Fruit fly (Drosophila melanogaster) whole organism, embryonic: ENCODE measurements around the gene CG34001.
A peak's percentile ranks its signal among the peaks of the same experiment; 100 is the strongest.

Experiments used
- Asciz ChIP-seq: fragments of 200-800 bp; sonication (Bioruptor generic); optimal IDR thresholded peaks from 2 replicates; lab custom pipeline; 2017; ENCODE audit warnings: missing biosample characterization, mild to moderate bottlenecking, missing genetic modification characterization, missing genetic modification reagents
- Bdp1 ChIP-seq: fragments of 200-800 bp; sonication (Bioruptor generic); optimal IDR thresholded peaks from 3 replicates; lab custom pipeline; 2016; ENCODE audit warnings: missing biosample characterization, missing genetic modification characterization
- Bgb ChIP-seq: fragments of 200-800 bp; sonication (Bioruptor generic); IDR thresholded peaks from 2 replicates; pipeline ENCODE4 v1.3.6; 2022; ENCODE audit warnings: missing biosample characterization, missing genetic modification characterization; ENCODE audit not compliant: partially characterized antibody
- CG10654 ChIP-seq: fragments of 200-800 bp; sonication (Bioruptor generic); optimal IDR thresholded peaks from 2 replicates; lab custom pipeline; 2016; ENCODE audit warnings: missing biosample characterization, missing genetic modification characterization
- CG12942 ChIP-seq: fragments of 200-800 bp; sonication (Bioruptor generic); optimal IDR thresholded peaks from 3 replicates; lab custom pipeline; 2016; ENCODE audit warnings: missing biosample characterization, missing genetic modification characterization
- CG14710 ChIP-seq: fragments of 200-800 bp; sonication (Bioruptor generic); optimal IDR thresholded peaks from 3 replicates; lab custom pipeline; 2019; ENCODE audit warnings: missing biosample characterization, mild to moderate bottlenecking, missing genetic modification characterization, moderate library complexity
- CG15479 ChIP-seq: fragments of 200-800 bp; sonication (Bioruptor generic); optimal IDR thresholded peaks from 3 replicates; lab custom pipeline; 2019; ENCODE audit warnings: missing biosample characterization, mild to moderate bottlenecking, missing genetic modification characterization, moderate library complexity
- CG16779 ChIP-seq: fragments of 200-800 bp; sonication (Bioruptor generic); IDR thresholded peaks from 2 replicates; pipeline ENCODE4 v1.3.6; 2022; ENCODE audit warnings: missing biosample characterization, missing genetic modification characterization
- CG17568 ChIP-seq: fragments of 200-800 bp; sonication (Bioruptor generic); optimal IDR thresholded peaks from 2 replicates; lab custom pipeline; 2018; ENCODE audit warnings: missing biosample characterization, mild to moderate bottlenecking, missing genetic modification characterization, moderate library complexity
- CG18619 ChIP-seq: fragments of 200-800 bp; sonication (Bioruptor generic); optimal IDR thresholded peaks from 3 replicates; lab custom pipeline; 2017; ENCODE audit warnings: missing biosample characterization, mild to moderate bottlenecking, missing genetic modification characterization
- CG2889 ChIP-seq: fragments of 200-800 bp; sonication (Bioruptor generic); IDR thresholded peaks from 3 replicates; pipeline ENCODE4 v1.3.6; 2022; ENCODE audit warnings: missing biosample characterization, missing genetic modification characterization
- CG3065 ChIP-seq: fragments of 200-800 bp; sonication (Bioruptor generic); optimal IDR thresholded peaks from 2 replicates; lab custom pipeline; 2016; ENCODE audit warnings: missing biosample characterization, missing genetic modification characterization
- CG31441 ChIP-seq: fragments of 200-800 bp; sonication (Bioruptor generic); IDR thresholded peaks from 2 replicates; pipeline ENCODE4 v1.3.6; 2022; ENCODE audit warnings: missing biosample characterization, missing genetic modification characterization
- CG4360 ChIP-seq: fragments of 200-800 bp; sonication (Bioruptor generic); IDR thresholded peaks from 2 replicates; pipeline ENCODE4 v1.3.6; 2022; ENCODE audit warnings: missing biosample characterization, missing genetic modification characterization
- CG43689 ChIP-seq: fragments of 200-800 bp; sonication (Bioruptor generic); IDR thresholded peaks from 2 replicates; pipeline ENCODE4 v1.3.6; 2022; ENCODE audit warnings: missing biosample characterization, missing genetic modification characterization
- CG4820 ChIP-seq: fragments of 200-800 bp; sonication (Bioruptor generic); optimal IDR thresholded peaks from 3 replicates; lab custom pipeline; 2016; ENCODE audit warnings: missing biosample characterization, missing genetic modification characterization
- CG6175 ChIP-seq: fragments of 200-800 bp; sonication (Bioruptor generic); IDR thresholded peaks from 3 replicates; pipeline ENCODE4 v1.3.6; 2022; ENCODE audit warnings: missing biosample characterization, missing genetic modification characterization
- CG6654 ChIP-seq: fragments of 200-800 bp; sonication (Bioruptor generic); optimal IDR thresholded peaks from 2 replicates; lab custom pipeline; 2017; ENCODE audit warnings: missing biosample characterization, mild to moderate bottlenecking, missing genetic modification characterization
- CG6813 ChIP-seq: fragments of 200-800 bp; sonication (Bioruptor generic); optimal IDR thresholded peaks from 2 replicates; lab custom pipeline; 2017; ENCODE audit warnings: missing biosample characterization, missing genetic modification characterization, mild to moderate bottlenecking, moderate library complexity, missing genetic modification reagents
- CG8478 ChIP-seq: fragments of >200 bp; optimal IDR thresholded peaks from 2 replicates; lab custom pipeline; 2018
- CG9609 ChIP-seq: fragments of 200-800 bp; sonication (Bioruptor generic); optimal IDR thresholded peaks from 3 replicates; lab custom pipeline; 2016; ENCODE audit warnings: missing biosample characterization, missing genetic modification characterization
- CHES-1-like ChIP-seq: fragments of 200-800 bp; sonication (Bioruptor generic); optimal IDR thresholded peaks from 2 replicates; lab custom pipeline; 2016; ENCODE audit warnings: missing biosample characterization, missing genetic modification characterization
- D19A ChIP-seq: fragments of 200-800 bp; optimal IDR thresholded peaks from 3 replicates; lab custom pipeline; 2019; ENCODE audit warnings: missing biosample characterization, mild to moderate bottlenecking, missing genetic modification characterization, moderate library complexity
- Elba2 ChIP-seq: fragments of 200-800 bp; sonication (Bioruptor generic); optimal IDR thresholded peaks from 3 replicates; lab custom pipeline; 2016; ENCODE audit warnings: missing biosample characterization, missing genetic modification characterization
- HLH54F ChIP-seq: fragments of 200-800 bp; sonication (Bioruptor generic); optimal IDR thresholded peaks from 3 replicates; lab custom pipeline; 2016; ENCODE audit warnings: missing biosample characterization, missing genetic modification characterization
- HLHmδ ChIP-seq: fragments of 200-800 bp; sonication (Bioruptor generic); optimal IDR thresholded peaks from 2 replicates; lab custom pipeline; 2018; ENCODE audit warnings: missing biosample characterization, mild to moderate bottlenecking, missing genetic modification characterization, moderate library complexity
- Hand ChIP-seq: fragments of 200-800 bp; sonication (Bioruptor generic); optimal IDR thresholded peaks from 2 replicates; lab custom pipeline; 2017; ENCODE audit warnings: mild to moderate bottlenecking, missing biosample characterization, missing genetic modification reagents, missing genetic modification characterization
- Kr ChIP-seq: fragments of 200-800 bp; sonication (Bioruptor generic); optimal IDR thresholded peaks from 2 replicates; lab custom pipeline; 2017; ENCODE audit warnings: missing biosample characterization, mild to moderate bottlenecking, missing genetic modification characterization
- Lpt ChIP-seq: fragments of >200 bp; optimal IDR thresholded peaks from 2 replicates; lab custom pipeline; 2018; ENCODE audit warnings: missing biosample characterization, missing genetic modification characterization
- Mrtf ChIP-seq: fragments of 200-800 bp; sonication (Bioruptor generic); IDR thresholded peaks from 3 replicates; pipeline ENCODE4 v1.3.6; 2022; ENCODE audit warnings: missing biosample characterization, missing genetic modification characterization
- NC2α ChIP-seq: fragments of 200-800 bp; sonication (Bioruptor generic); optimal IDR thresholded peaks from 2 replicates; lab custom pipeline; 2016; ENCODE audit warnings: missing biosample characterization, missing genetic modification characterization
- Oli ChIP-seq: fragments of 200-800 bp; sonication (Bioruptor generic); optimal IDR thresholded peaks from 2 replicates; lab custom pipeline; 2018; ENCODE audit warnings: missing biosample characterization, mild to moderate bottlenecking, missing genetic modification characterization, moderate library complexity
- Ssrp ChIP-seq: fragments of 200-800 bp; sonication (Bioruptor generic); optimal IDR thresholded peaks from 2 replicates; lab custom pipeline; 2018; ENCODE audit warnings: missing biosample characterization, mild to moderate bottlenecking, missing genetic modification characterization, moderate library complexity
- Stat92E ChIP-seq, 3 experiments: fragments of >200 bp in 2 of 3; fragments of 200-800 bp in 1 of 3; sonication (Bioruptor generic) in 1 of 3; optimal IDR thresholded peaks; 2 replicates each; lab custom pipeline; 2017 to 2019; ENCODE audit warnings: missing biosample characterization in 3 of 3, missing genetic modification characterization in 3 of 3, mild to moderate bottlenecking in 1 of 3, moderate library complexity in 1 of 3
- Tbp ChIP-seq: fragments of >200 bp; optimal IDR thresholded peaks from 2 replicates; lab custom pipeline; 2018; ENCODE audit warnings: missing biosample characterization, missing genetic modification characterization
- Xbp1 ChIP-seq: fragments of 200-800 bp; sonication (Bioruptor generic); optimal IDR thresholded peaks from 3 replicates; lab custom pipeline; 2016; ENCODE audit warnings: missing biosample characterization, mild to moderate bottlenecking, missing genetic modification characterization
- bowl ChIP-seq: fragments of 200-800 bp; sonication (Bioruptor generic); IDR thresholded peaks from 2 replicates; pipeline ENCODE4 v1.3.6; 2022; ENCODE audit warnings: missing biosample characterization, missing genetic modification characterization
- chif ChIP-seq, 2 experiments: fragments of 200-800 bp; sonication (Bioruptor generic); optimal IDR thresholded peaks; 3 replicates each; lab custom pipeline; 2016; ENCODE audit warnings: missing biosample characterization in 2 of 2, missing genetic modification characterization in 2 of 2
- corto ChIP-seq: fragments of 200-800 bp; sonication (Bioruptor generic); optimal IDR thresholded peaks from 2 replicates; lab custom pipeline; 2016; ENCODE audit warnings: missing biosample characterization, mild to moderate bottlenecking, missing genetic modification characterization, moderate library complexity
- crol ChIP-seq: fragments of 200-800 bp; sonication (Bioruptor generic); IDR thresholded peaks from 2 replicates; pipeline ENCODE4 v1.3.6; 2022; ENCODE audit warnings: missing biosample characterization, missing genetic modification characterization
- luna ChIP-seq: fragments of 200-800 bp; sonication (Bioruptor generic); optimal IDR thresholded peaks from 2 replicates; lab custom pipeline; 2016; ENCODE audit warnings: missing biosample characterization, missing genetic modification characterization
- odd ChIP-seq: fragments of 200-800 bp; sonication (Bioruptor generic); optimal IDR thresholded peaks from 2 replicates; lab custom pipeline; 2017; ENCODE audit warnings: missing biosample characterization, mild to moderate bottlenecking, missing genetic modification characterization
- pan ChIP-seq, 4 experiments: fragments of >200 bp in 3 of 4; fragments of 200-800 bp in 1 of 4; sonication (Bioruptor generic) in 1 of 4; optimal IDR thresholded peaks in 3 of 4; IDR thresholded peaks in 1 of 4; 2 replicates each; pipeline versions ENCODE4 v1.3.6 to Lab custom; 2017 to 2022; ENCODE audit warnings: missing biosample characterization in 2 of 4, missing genetic modification characterization in 2 of 4, mixed read lengths in 1 of 4
- peb ChIP-seq: fragments of 200-800 bp; sonication (Bioruptor generic); IDR thresholded peaks from 2 replicates; pipeline ENCODE4 v1.3.6; 2022; ENCODE audit warnings: missing biosample characterization, missing genetic modification characterization
- pfk ChIP-seq: fragments of 200-800 bp; sonication (Bioruptor generic); optimal IDR thresholded peaks from 2 replicates; lab custom pipeline; 2018; ENCODE audit warnings: missing biosample characterization, mild to moderate bottlenecking, missing genetic modification characterization, moderate library complexity
- ranshi ChIP-seq: fragments of 200-800 bp; sonication (Bioruptor generic); IDR thresholded peaks from 2 replicates; pipeline ENCODE4 v1.3.6; 2022; ENCODE audit warnings: missing biosample characterization, missing genetic modification characterization
- row ChIP-seq: fragments of 200-800 bp; sonication (Bioruptor generic); IDR thresholded peaks from 3 replicates; pipeline ENCODE4 v1.3.6; 2022; ENCODE audit warnings: missing biosample characterization, missing genetic modification characterization
- sens-2 ChIP-seq: fragments of 200-800 bp; sonication (Bioruptor generic); IDR thresholded peaks from 2 replicates; pipeline ENCODE4 v1.3.6; 2022; ENCODE audit warnings: missing biosample characterization, missing genetic modification characterization
- sob ChIP-seq: fragments of 200-800 bp; sonication (Bioruptor generic); IDR thresholded peaks from 2 replicates; pipeline ENCODE4 v1.3.6; 2022; ENCODE audit warnings: missing biosample characterization, missing genetic modification characterization
- ssp ChIP-seq: fragments of 200-800 bp; sonication (Bioruptor generic); IDR thresholded peaks from 2 replicates; pipeline ENCODE4 v1.3.6; 2022; ENCODE audit warnings: missing biosample characterization, missing genetic modification characterization
- tap ChIP-seq: fragments of 200-800 bp; optimal IDR thresholded peaks from 3 replicates; lab custom pipeline; 2019; ENCODE audit warnings: missing biosample characterization, mild to moderate bottlenecking, missing genetic modification characterization, moderate library complexity
- ttk ChIP-seq: fragments of 200-800 bp; sonication (Bioruptor generic); IDR thresholded peaks from 2 replicates; pipeline ENCODE4 v2.1.2; 2022; ENCODE audit warnings: missing biosample characterization, missing genetic modification characterization

The CG34001 gene

DNA sequence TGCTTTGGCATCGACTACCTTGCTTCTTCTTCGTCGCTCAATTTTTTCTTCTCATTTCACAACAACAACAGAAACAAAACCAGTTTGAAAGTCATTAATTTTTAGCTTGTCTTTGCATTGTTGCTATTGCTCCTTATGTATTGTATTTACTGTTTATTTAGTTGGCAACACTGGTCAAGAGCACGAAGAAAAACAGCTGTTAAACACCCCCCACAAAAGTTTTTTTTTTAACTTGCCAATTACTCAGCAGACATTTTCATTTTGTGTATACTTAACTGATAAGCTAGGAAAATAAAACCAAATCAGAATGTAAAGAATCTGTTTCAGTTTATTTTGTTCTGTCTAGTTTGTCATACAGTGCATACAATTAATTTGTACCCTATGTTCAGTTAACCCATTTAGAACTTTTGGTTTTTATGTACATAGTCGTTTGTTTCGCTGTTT lies 48.9 kb downstream of the CG34001 start (continued):
- no peak for TF ChIP-seq ttk
- no peak for TF ChIP-seq Kr (GFP tag; lab: Kevin White, UChicago)
- TF ChIP-seq Ssrp (tag; lab: Kevin White, UChicago), result no peak
- TF ChIP-seq sob (GFP tag; lab: Robert Waterston, UW), result 0 out of 2 replicates have a peak, but pooled peaks have one; percentile 37
- no peak for TF ChIP-seq peb (GFP tag; lab: Robert Waterston, UW)
- no peak for TF ChIP-seq Stat92E (GFP tag; optimal IDR thresholded peaks at IDR 0.05; lab: Kevin White, UChicago)
- no peak for TF ChIP-seq Tbp (GFP tag; lab: Kevin White, UChicago)
- no peak for TF ChIP-seq bowl (GFP tag; lab: Robert Waterston, UW)
- TF ChIP-seq CG12942, result no peak
- peak; percentile 36 for TF ChIP-seq CG14710 (tag; lab: Kevin White, UChicago)
- TF ChIP-seq CG15479 (GFP tag; lab: Kevin White, UChicago), result no peak
- TF ChIP-seq Elba2 (GFP tag; lab: Kevin White, UChicago), result no peak
- TF ChIP-seq Xbp1 (GFP tag; lab: Kevin White, UChicago), result no peak
- TF ChIP-seq ssp (GFP tag; lab: Robert Waterston, UW), result no peak
- peak; percentile 49 for TF ChIP-seq odd
- TF ChIP-seq CG31441 (GFP tag; lab: Robert Waterston, UW), result peak; percentile 42
- TF ChIP-seq HLH54F (GFP tag; lab: Kevin White, UChicago), result no peak
- TF ChIP-seq CG4360 (GFP tag; lab: Robert Waterston, UW), result peak; percentile 73
- TF ChIP-seq CG4820 (GFP tag; lab: Kevin White, UChicago), result no peak
- no peak for TF ChIP-seq tap
- TF ChIP-seq CG17568 (GFP tag; lab: Kevin White, UChicago), result peak; percentile 32
- TF ChIP-seq Asciz (GFP tag; lab: Kevin White, UChicago), result no peak
- peak in 1 of 2 experiments; percentile 51 for TF ChIP-seq chif (GFP tag; optimal IDR thresholded peaks at IDR 0.05; lab: Kevin White, UChicago)
- TF ChIP-seq CG6654 (GFP tag; lab: Kevin White, UChicago), result no peak
- no peak for TF ChIP-seq CG10654 (GFP tag; lab: Kevin White, UChicago)
- TF ChIP-seq Mrtf (GFP tag; lab: Robert Waterston, UW), result no peak
- TF ChIP-seq Hand, result peak; percentile 38
- no peak for TF ChIP-seq Lpt (GFP tag; lab: Kevin White, UChicago)
- TF ChIP-seq CHES-1-like (GFP tag; lab: Kevin White, UChicago), result peak; percentile 57
- TF ChIP-seq row (GFP tag; lab: Robert Waterston, UW), result 0 out of 3 replicates have a peak, but pooled peaks have one; percentile 13
- TF ChIP-seq Oli, result no peak
- TF ChIP-seq CG2889 (GFP tag; lab: Robert Waterston, UW), result no peak
- TF ChIP-seq CG9609, result no peak
- no peak for TF ChIP-seq sens-2 (GFP tag; lab: Robert Waterston, UW)
- TF ChIP-seq Bdp1 (GFP tag; lab: Kevin White, UChicago), result no peak
- no peak for TF ChIP-seq ranshi (GFP tag; lab: Robert Waterston, UW)
- no peak for TF ChIP-seq crol (GFP tag; lab: Robert Waterston, UW)
- no peak for TF ChIP-seq HLHmδ (GFP tag; lab: Kevin White, UChicago)
- TF ChIP-seq D19A (tag; lab: Kevin White, UChicago), result no peak
- no peak for TF ChIP-seq CG3065 (GFP tag; lab: Kevin White, UChicago)
- peak; percentile 20 for TF ChIP-seq CG18619 (GFP tag; lab: Kevin White, UChicago)
- TF ChIP-seq CG43689, result no peak
- no peak for TF ChIP-seq pan (optimal IDR thresholded peaks at IDR 0.05; lab: Kevin White, UChicago)
- TF ChIP-seq pan (GFP tag; optimal IDR thresholded peaks at IDR 0.05 in 1 of 2, IDR thresholded peaks at IDR 0.05 in 1 of 2), result peak in 1 of 2 experiments; percentile 42
- no peak for TF ChIP-seq Bgb (GFP tag; lab: Robert Waterston, UW)
- no peak for TF ChIP-seq corto (GFP tag; lab: Kevin White, UChicago)
- no peak for TF ChIP-seq NC2α (GFP tag; lab: Kevin White, UChicago)
- TF ChIP-seq CG6175 (GFP tag; lab: Robert Waterston, UW), result no peak
- no peak for TF ChIP-seq pfk (GFP tag; lab: Kevin White, UChicago)
- TF ChIP-seq CG6813, result peak; percentile 53
- peak; percentile 12 for TF ChIP-seq luna (GFP tag; lab: Kevin White, UChicago)
- TF ChIP-seq CG16779 (GFP tag; lab: Robert Waterston, UW), result no peak
- no peak for TF ChIP-seq CG8478 (lab: Kevin White, UChicago)
